Worm (Caenorhabditis elegans): ENCODE data around the gene srz-6.

srz-6 gene

DNA sequence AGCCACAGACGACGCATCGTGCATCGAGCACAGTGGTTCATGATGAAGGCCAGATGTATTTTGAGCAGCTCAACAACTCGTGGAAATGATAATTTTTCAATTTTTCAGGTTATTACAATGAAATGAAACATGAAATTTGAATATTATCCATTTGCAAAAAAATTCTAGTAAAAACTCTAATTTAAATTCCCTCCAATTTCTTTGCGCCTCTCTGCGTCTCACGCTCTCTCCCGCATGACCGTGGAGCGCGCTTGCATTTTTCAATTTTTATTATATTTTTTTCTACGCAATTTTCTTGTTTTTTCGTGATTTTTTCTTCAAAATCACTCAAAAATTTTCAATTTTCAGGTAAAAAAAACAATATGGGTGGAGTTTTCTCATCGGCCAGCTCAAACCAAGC, 32.6 kb upstream of the srz-6 start, which contains the start of gene tag-281 (continued):
- TF ChIP-seq ztf-4 (tag; optimal IDR thresholded peaks at IDR 0.05) (no peak), nhr-25 (tag; optimal IDR thresholded peaks at IDR 0.05) (no peak), elt-3 (tag; optimal IDR thresholded peaks at IDR 0.05) (no peak), fkh-2 (tag; optimal IDR thresholded peaks at IDR 0.05) (no peak), nhr-77 (tag; optimal IDR thresholded peaks at IDR 0.05) (no peak), ZK546.5 (tag; optimal IDR thresholded peaks at IDR 0.05) (no peak), nhr-67 (tag; optimal IDR thresholded peaks at IDR 0.05) (no peak)

- TF ChIP-seq ceh-16 (tag; optimal IDR thresholded peaks at IDR 0.05) (no peak), sea-2 (GFP tag; optimal IDR thresholded peaks at IDR 0.05) (no peak), nhr-67 (tag; optimal IDR thresholded peaks at IDR 0.05) (no peak), ZK546.5 (tag; optimal IDR thresholded peaks at IDR 0.05) (no peak), nhr-43 (tag; optimal IDR thresholded peaks at IDR 0.05; ENCODE audit: poor library complexity, severe bottlenecking) (no peak), ceh-9 (tag; optimal IDR thresholded peaks at IDR 0.05) (no peak), eor-1 (tag; optimal IDR thresholded peaks at IDR 0.05) (no peak), nhr-12 (tag; optimal IDR thresholded peaks at IDR 0.05) (no peak), elt-1 (tag; optimal IDR thresholded peaks at IDR 0.05) (no peak), nhr-76 (tag; optimal IDR thresholded peaks at IDR 0.05) (no peak), mml-1 (tag; optimal IDR thresholded peaks at IDR 0.05) (no peak), unc-39 (tag; optimal IDR thresholded peaks at IDR 0.05) (no peak), fkh-10 (GFP tag; optimal IDR thresholded peaks at IDR 0.05) (no peak), lin-15B (tag; optimal IDR thresholded peaks at IDR 0.05) (no peak), nhr-77 (tag; optimal IDR thresholded peaks at IDR 0.05) (no peak), ztf-11 (tag; optimal IDR thresholded peaks at IDR 0.05) (no peak), nhr-28 (tag; optimal IDR thresholded peaks at IDR 0.05) (no peak)
Observed at ce11 chrII:12460602-12461453, 31.2 kb upstream of the srz-6 start, which contains the start of gene tag-280. Gene tag-280, plus strand, starts transcription at chrII:12460652.

- TF ChIP-seq nhr-237 (tag; optimal IDR thresholded peaks at IDR 0.05), result no peak
- no peak for TF ChIP-seq sea-2 (GFP tag; optimal IDR thresholded peaks at IDR 0.05)
- no peak for TF ChIP-seq nhr-43 (tag; optimal IDR thresholded peaks at IDR 0.05; ENCODE audit: poor library complexity, severe bottlenecking)
- no peak for TF ChIP-seq elt-1 (tag; optimal IDR thresholded peaks at IDR 0.05)
- TF ChIP-seq fkh-10 (GFP tag; optimal IDR thresholded peaks at IDR 0.05), result no peak
- no peak for TF ChIP-seq ceh-16 (tag; optimal IDR thresholded peaks at IDR 0.05)
- TF ChIP-seq R02D3.7 (tag; optimal IDR thresholded peaks at IDR 0.05), result no peak
- TF ChIP-seq nhr-25 (tag; optimal IDR thresholded peaks at IDR 0.05), result no peak
- TF ChIP-seq ceh-82 (tag; optimal IDR thresholded peaks at IDR 0.05), result no peak
- no peak for TF ChIP-seq unc-62 (GFP tag; optimal IDR thresholded peaks at IDR 0.05)
- TF ChIP-seq elt-3 (tag; optimal IDR thresholded peaks at IDR 0.05), result no peak
- no peak for TF ChIP-seq nfya-1 (tag; optimal IDR thresholded peaks at IDR 0.05; ENCODE audit: insufficient read depth)
- no peak for TF ChIP-seq mml-1 (tag; optimal IDR thresholded peaks at IDR 0.05)
Observed at ce11 chrII:12462244-12462643, 29.8 kb upstream of the srz-6 start, which contains the start of gene F15A4.2. Gene F15A4.2, plus strand, starts transcription at chrII:12462544.

- TF ChIP-seq mml-1 (tag; optimal IDR thresholded peaks at IDR 0.05) (no peak), sea-2 (GFP tag; optimal IDR thresholded peaks at IDR 0.05) (no peak), daf-12 (tag; optimal IDR thresholded peaks at IDR 0.05) (no peak), nfya-1 (tag; optimal IDR thresholded peaks at IDR 0.05; ENCODE audit: insufficient read depth) (no peak), ama-1 (optimal IDR thresholded peaks at IDR 0.05) (no peak), lsy-12 (tag; optimal IDR thresholded peaks at IDR 0.05) (no peak), eor-1 (tag; optimal IDR thresholded peaks at IDR 0.05) (no peak), nhr-237 (tag; optimal IDR thresholded peaks at IDR 0.05) (no peak), ceh-82 (tag; optimal IDR thresholded peaks at IDR 0.05) (no peak)
Observed at ce11 chrII:12465557-12465956, 26.5 kb upstream of the srz-6 start, which contains the start of gene sre-37. Gene sre-37, plus strand, starts transcription at chrII:12465857.

ce11 chrII:12467047-12467446, 25.0 kb upstream of the srz-6 start, which contains the start of gene srg-16:
Gene srg-16, plus strand, starts transcription at chrII:12467133.
- no peak for TF ChIP-seq fos-1 (tag; optimal IDR thresholded peaks at IDR 0.05)
- TF ChIP-seq sea-2 (GFP tag; optimal IDR thresholded peaks at IDR 0.05), result no peak
